Fruit fly (Drosophila melanogaster): Measurements from ENCODE around the gene CG13926.

dm6 chr3L:1579169-1579853, 38.6 kb downstream of the CG13926 start:
- peak; percentile 46 for TF ChIP-seq maf-S (GFP tag; optimal IDR thresholded peaks at IDR 0.05)
- TF ChIP-seq Doc2 (GFP tag; IDR thresholded peaks at IDR 0.05) = no peak
- no peak for TF ChIP-seq slou (GFP tag; optimal IDR thresholded peaks at IDR 0.05)
- peak in 1 of 2 experiments; percentile 87 for TF ChIP-seq eve (GFP tag; optimal IDR thresholded peaks at IDR 0.05)
- no peak for TF ChIP-seq CG32767 (GFP tag; IDR thresholded peaks at IDR 0.05)
- TF ChIP-seq CG14965 (GFP tag; optimal IDR thresholded peaks at IDR 0.05; ENCODE audit: borderline replicate concordance) = peak; percentile 60
- TF ChIP-seq Elba2 (GFP tag; optimal IDR thresholded peaks at IDR 0.05) = no peak
- TF ChIP-seq wdn (GFP tag; IDR thresholded peaks at IDR 0.05) = peak; percentile 38; the same call in 1 of the 2 replicates
- TF ChIP-seq CG16779 (GFP tag; IDR thresholded peaks at IDR 0.05) = no peak
- no peak for TF ChIP-seq hbn (GFP tag; IDR thresholded peaks at IDR 0.05; ENCODE audit: partially characterized antibody)
- no peak for TF ChIP-seq h (optimal IDR thresholded peaks at IDR 0.05)
- TF ChIP-seq CG6254 (GFP tag; optimal IDR thresholded peaks at IDR 0.05) = peak; percentile 73
